Worm (Caenorhabditis elegans) whole organism, early embryonic: ENCODE results near the gene chst-1.

Experiments
- F13C5.2 ChIP-seq: sonication (generic microtip); optimal IDR thresholded peaks from 2 replicates; lab custom pipeline; 2017; ENCODE audit warnings: mild to moderate bottlenecking, missing genetic modification characterization, inconsistent platforms, missing compliant biosample characterization
- aly-1 ChIP-seq: sonication (generic microtip); optimal IDR thresholded peaks from 2 replicates; lab custom pipeline; 2016; ENCODE audit warnings: missing genetic modification characterization, missing compliant biosample characterization
- ama-1 ChIP-seq: fragments of 150-350 bp; optimal IDR thresholded peaks from 2 replicates; lab custom pipeline; 2014
- ceh-13 ChIP-seq: fragments of 200-800 bp; sonication (Bioruptor generic); optimal IDR thresholded peaks from 2 replicates; lab custom pipeline; 2018; ENCODE audit warnings: mild to moderate bottlenecking, missing genetic modification characterization, missing compliant biosample characterization
- ets-7 ChIP-seq: sonication (generic microtip); optimal IDR thresholded peaks from 2 replicates; lab custom pipeline; 2016; ENCODE audit warnings: missing genotype, missing genetic modification characterization, missing compliant biosample characterization
- flt-1 ChIP-seq: fragments of 200-800 bp; sonication (Bioruptor generic); IDR thresholded peaks from 2 replicates; pipeline ENCODE4 v1.3.6; 2022; ENCODE audit warnings: missing genetic modification characterization, missing compliant biosample characterization
- hmbx-1 ChIP-seq: sonication (generic microtip); optimal IDR thresholded peaks from 2 replicates; lab custom pipeline; 2016; ENCODE audit warnings: mild to moderate bottlenecking, missing genetic modification characterization, missing compliant biosample characterization
- hmg-4 ChIP-seq: fragments of 200-800 bp; sonication (Bioruptor generic); optimal IDR thresholded peaks from 2 replicates; lab custom pipeline; 2018; ENCODE audit warnings: mild to moderate bottlenecking, missing genetic modification characterization, missing compliant biosample characterization
- hnd-1 ChIP-seq: sonication (generic microtip); optimal IDR thresholded peaks from 2 replicates; lab custom pipeline; 2016; ENCODE audit warnings: missing genetic modification characterization, missing compliant biosample characterization
- pes-1 ChIP-seq: fragments of 200-800 bp; sonication (Bioruptor generic); IDR thresholded peaks from 2 replicates; pipeline ENCODE4 v1.3.6; 2022; ENCODE audit warnings: missing genetic modification reagents, missing genetic modification characterization, missing compliant biosample characterization
- sea-1 ChIP-seq: fragments of 200-800 bp; sonication (Bioruptor generic); conservative IDR thresholded peaks from 2 replicates; pipeline ENCODE4 v1.3.6; 2022; ENCODE audit warnings: missing genetic modification characterization, missing compliant biosample characterization
- tbx-11 ChIP-seq: fragments of 200-800 bp; sonication (Bioruptor generic); IDR thresholded peaks from 2 replicates; pipeline ENCODE4 v1.3.6; 2022; ENCODE audit warnings: missing genetic modification characterization, missing compliant biosample characterization
- tbx-37 ChIP-seq: fragments of 200-800 bp; sonication (Bioruptor generic); conservative IDR thresholded peaks from 2 replicates; pipeline ENCODE4 v1.3.6; 2022; ENCODE audit warnings: missing genetic modification reagents, missing genetic modification characterization, missing compliant biosample characterization
- tra-4 ChIP-seq: sonication (generic microtip); optimal IDR thresholded peaks from 2 replicates; lab custom pipeline; 2017; ENCODE audit warnings: missing genetic modification characterization, missing compliant biosample characterization

DNA sequence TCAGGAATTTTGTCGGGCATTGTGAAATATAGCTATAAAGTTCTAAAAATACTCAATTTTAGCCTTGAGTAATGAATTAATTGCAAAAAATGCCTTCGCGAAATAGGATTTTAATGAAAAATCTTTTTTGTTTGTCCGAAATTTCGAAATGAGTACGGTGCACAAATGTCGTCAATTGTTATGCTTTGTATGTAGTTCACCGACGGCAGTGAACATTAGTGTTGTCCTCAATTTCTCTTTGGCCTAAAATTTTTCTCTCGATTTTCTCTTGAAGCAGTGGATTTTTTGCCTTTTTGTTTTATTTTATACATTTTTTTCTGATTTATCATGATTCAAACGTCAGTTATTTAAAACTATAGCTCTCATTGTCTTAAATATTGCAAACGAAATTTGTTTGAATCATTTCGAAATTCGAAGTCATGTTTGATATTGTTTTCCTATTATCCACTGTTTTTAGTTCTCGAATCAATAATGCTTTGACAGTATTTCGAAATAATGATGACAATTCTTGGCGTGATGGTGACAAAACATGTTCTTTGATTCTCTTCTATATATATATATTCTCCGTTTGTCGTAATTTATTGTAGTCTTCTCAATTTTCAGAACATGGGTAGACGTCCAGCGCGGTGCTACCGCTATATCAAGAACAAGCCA is 36.6 kb upstream of the chst-1 start, which contains the start of the genes ints-11 and rpl-10:
- TF ChIP-seq ceh-13 (GFP tag; lab: Kevin White, UChicago) (no peak), hmbx-1 (tag; lab: Kevin White, UChicago) (no peak), ama-1 (lab: Kevin White, UChicago) (no peak), aly-1 (no peak), hmg-4 (GFP tag; lab: Kevin White, UChicago) (no peak), F13C5.2 (tag; lab: Kevin White, UChicago) (no peak), tra-4 (tag; lab: Kevin White, UChicago) (no peak), sea-1 (GFP tag; lab: Robert Waterston, UW) (no peak), tbx-11 (GFP tag; lab: Robert Waterston, UW) (no peak), pes-1 (GFP tag; lab: Robert Waterston, UW) (no peak), flt-1 (GFP tag; lab: Robert Waterston, UW) (no peak), ets-7 (no peak), tbx-37 (no peak), hnd-1 (tag; lab: Kevin White, UChicago) (no peak)
